Fruit fly (Drosophila melanogaster) whole organism, embryonic: Measurements from ENCODE around the gene Lst8.

Experiments
- Atf-2 ChIP-seq: fragments of 200-800 bp; sonication (Bioruptor generic); optimal IDR thresholded peaks from 2 replicates; lab custom pipeline; 2016; ENCODE audit warnings: missing biosample characterization, missing genetic modification characterization
- BtbVII ChIP-seq: fragments of 200-800 bp; sonication (Bioruptor generic); optimal IDR thresholded peaks from 3 replicates; lab custom pipeline; 2017; ENCODE audit warnings: missing biosample characterization, mild to moderate bottlenecking, missing genetic modification characterization
- CG10979 ChIP-seq: fragments of 200-800 bp; sonication (Bioruptor generic); optimal IDR thresholded peaks from 2 replicates; lab custom pipeline; 2018; ENCODE audit warnings: missing biosample characterization, mild to moderate bottlenecking, missing genetic modification characterization, moderate library complexity
- CG11247 ChIP-seq: fragments of 200-800 bp; sonication (Bioruptor generic); IDR thresholded peaks from 2 replicates; pipeline ENCODE4 v1.3.6; 2022; ENCODE audit warnings: missing biosample characterization, missing genetic modification characterization
- CG11456 ChIP-seq: fragments of 200-800 bp; sonication (Bioruptor generic); IDR thresholded peaks from 3 replicates; pipeline ENCODE4 v1.3.6; 2022; ENCODE audit warnings: missing biosample characterization, missing genetic modification characterization
- CG13624 ChIP-seq: fragments of 200-800 bp; sonication (Bioruptor generic); optimal IDR thresholded peaks from 2 replicates; lab custom pipeline; 2016; ENCODE audit warnings: missing biosample characterization, missing genetic modification characterization
- CG15073 ChIP-seq: fragments of 200-800 bp; sonication (Bioruptor generic); optimal IDR thresholded peaks from 2 replicates; lab custom pipeline; 2016; ENCODE audit warnings: missing biosample characterization, missing genetic modification characterization
- CG17912 ChIP-seq: fragments of 200-800 bp; sonication (Bioruptor generic); optimal IDR thresholded peaks from 2 replicates; lab custom pipeline; 2018; ENCODE audit warnings: missing biosample characterization, mild to moderate bottlenecking, missing genetic modification characterization
- CG18599 ChIP-seq: fragments of 200-800 bp; sonication (Bioruptor generic); optimal IDR thresholded peaks from 3 replicates; lab custom pipeline; 2017; ENCODE audit warnings: missing biosample characterization, missing genetic modification characterization, mild to moderate bottlenecking, moderate library complexity, missing genetic modification reagents
- CG18619 ChIP-seq: fragments of 200-800 bp; sonication (Bioruptor generic); optimal IDR thresholded peaks from 3 replicates; lab custom pipeline; 2017; ENCODE audit warnings: missing biosample characterization, mild to moderate bottlenecking, missing genetic modification characterization
- CG31441 ChIP-seq: fragments of 200-800 bp; sonication (Bioruptor generic); IDR thresholded peaks from 2 replicates; pipeline ENCODE4 v1.3.6; 2022; ENCODE audit warnings: missing biosample characterization, missing genetic modification characterization
- CG3995 ChIP-seq: fragments of 200-800 bp; sonication (Bioruptor generic); optimal IDR thresholded peaks from 3 replicates; lab custom pipeline; 2016; ENCODE audit warnings: missing biosample characterization, missing genetic modification characterization
- CG42726 ChIP-seq: fragments of 200-800 bp; sonication (Bioruptor generic); IDR thresholded peaks from 2 replicates; pipeline ENCODE4 v1.3.6; 2022; ENCODE audit warnings: missing biosample characterization, missing genetic modification characterization; ENCODE audit not compliant: partially characterized antibody
- CG4360 ChIP-seq: fragments of 200-800 bp; sonication (Bioruptor generic); IDR thresholded peaks from 2 replicates; pipeline ENCODE4 v1.3.6; 2022; ENCODE audit warnings: missing biosample characterization, missing genetic modification characterization
- CG4820 ChIP-seq: fragments of 200-800 bp; sonication (Bioruptor generic); optimal IDR thresholded peaks from 3 replicates; lab custom pipeline; 2016; ENCODE audit warnings: missing biosample characterization, missing genetic modification characterization
- CG4854 ChIP-seq: fragments of 200-800 bp; sonication (Bioruptor generic); optimal IDR thresholded peaks from 2 replicates; lab custom pipeline; 2016; ENCODE audit warnings: missing biosample characterization, missing genetic modification characterization, inconsistent platforms
- CG5180 ChIP-seq: fragments of 200-800 bp; sonication (Bioruptor generic); optimal IDR thresholded peaks from 3 replicates; lab custom pipeline; 2017; ENCODE audit warnings: missing biosample characterization, missing genetic modification characterization, mild to moderate bottlenecking, moderate library complexity, missing genetic modification reagents
- CG5245 ChIP-seq: fragments of 200-800 bp; sonication (Bioruptor generic); optimal IDR thresholded peaks from 3 replicates; lab custom pipeline; 2016; ENCODE audit warnings: missing biosample characterization, missing genetic modification characterization
- CG6272 ChIP-seq: fragments of 200-800 bp; sonication (Bioruptor generic); IDR thresholded peaks from 2 replicates; pipeline ENCODE4 v1.3.6; 2022; ENCODE audit warnings: missing biosample characterization, missing genetic modification characterization
- CG8089 ChIP-seq: fragments of 200-800 bp; sonication (Bioruptor generic); optimal IDR thresholded peaks from 3 replicates; lab custom pipeline; 2016; ENCODE audit warnings: missing biosample characterization, missing genetic modification characterization
- CG8359 ChIP-seq: fragments of 200-800 bp; sonication (Bioruptor generic); optimal IDR thresholded peaks from 2 replicates; lab custom pipeline; 2017; ENCODE audit warnings: missing biosample characterization, mild to moderate bottlenecking, missing genetic modification characterization, borderline replicate concordance
- CG8388 ChIP-seq: fragments of 200-800 bp; sonication (Bioruptor generic); optimal IDR thresholded peaks from 2 replicates; lab custom pipeline; 2019; ENCODE audit warnings: missing biosample characterization, mild to moderate bottlenecking, missing genetic modification characterization, moderate library complexity
- CG9932 ChIP-seq: fragments of 200-800 bp; sonication (Bioruptor generic); IDR thresholded peaks from 2 replicates; pipeline ENCODE4 v1.3.6; 2022; ENCODE audit warnings: missing biosample characterization, missing genetic modification characterization
- CHES-1-like ChIP-seq: fragments of 200-800 bp; sonication (Bioruptor generic); optimal IDR thresholded peaks from 2 replicates; lab custom pipeline; 2016; ENCODE audit warnings: missing biosample characterization, missing genetic modification characterization
- CTCF ChIP-seq: fragments of 200-800 bp; sonication (Bioruptor generic); optimal IDR thresholded peaks from 2 replicates; lab custom pipeline; 2017; ENCODE audit warnings: missing biosample characterization, mild to moderate bottlenecking, missing genetic modification characterization, moderate library complexity
- CoRest ChIP-seq: fragments of 200-800 bp; sonication (Bioruptor generic); optimal IDR thresholded peaks from 3 replicates; lab custom pipeline; 2018; ENCODE audit warnings: missing biosample characterization, mild to moderate bottlenecking, missing genetic modification characterization, moderate library complexity
- Dip2 ChIP-seq: fragments of 200-800 bp; sonication (Bioruptor generic); IDR thresholded peaks from 2 replicates; pipeline ENCODE4 v1.3.6; 2022; ENCODE audit warnings: missing biosample characterization, missing genetic modification characterization
- Fer1 ChIP-seq: fragments of 200-800 bp; sonication (Bioruptor generic); optimal IDR thresholded peaks from 2 replicates; lab custom pipeline; 2017; ENCODE audit warnings: missing biosample characterization, mild to moderate bottlenecking, missing genetic modification characterization
- Hsf ChIP-seq: fragments of 200-800 bp; sonication (Bioruptor generic); optimal IDR thresholded peaks from 3 replicates; lab custom pipeline; 2016; ENCODE audit warnings: missing biosample characterization, missing genetic modification characterization
- Max ChIP-seq: fragments of 200-800 bp; sonication (Bioruptor generic); optimal IDR thresholded peaks from 2 replicates; lab custom pipeline; 2016; ENCODE audit warnings: missing biosample characterization, mild to moderate bottlenecking, missing genetic modification characterization
- Nf-YA ChIP-seq: fragments of 200-800 bp; sonication (Bioruptor generic); IDR thresholded peaks from 2 replicates; pipeline ENCODE4 v1.3.6; 2022; ENCODE audit warnings: missing biosample characterization, missing genetic modification characterization
- Opbp ChIP-seq: fragments of 200-800 bp; sonication (Bioruptor generic); IDR thresholded peaks from 3 replicates; pipeline ENCODE4 v1.3.6; 2022; ENCODE audit warnings: missing biosample characterization, missing genetic modification characterization; ENCODE audit not compliant: partially characterized antibody
- ap ChIP-seq: fragments of 200-800 bp; sonication (Bioruptor generic); IDR thresholded peaks from 2 replicates; pipeline ENCODE4 v1.3.6; 2022; ENCODE audit warnings: missing biosample characterization, missing genetic modification characterization
- ash1 ChIP-seq: fragments of 200-800 bp; sonication (Bioruptor generic); optimal IDR thresholded peaks from 2 replicates; lab custom pipeline; 2018; ENCODE audit warnings: missing biosample characterization, mild to moderate bottlenecking, missing genetic modification characterization
- bbx ChIP-seq: fragments of 200-800 bp; sonication (Bioruptor generic); IDR thresholded peaks from 2 replicates; pipeline ENCODE4 v1.3.6; 2022; ENCODE audit warnings: missing biosample characterization, missing genetic modification characterization; ENCODE audit not compliant: partially characterized antibody
- dm ChIP-seq: fragments of 200-800 bp; sonication (Bioruptor generic); optimal IDR thresholded peaks from 3 replicates; lab custom pipeline; 2016; ENCODE audit warnings: missing biosample characterization, missing genetic modification characterization
- dysf ChIP-seq: fragments of 200-800 bp; sonication (Bioruptor generic); IDR thresholded peaks from 3 replicates; pipeline ENCODE4 v1.3.6; 2022; ENCODE audit warnings: missing biosample characterization, missing genetic modification characterization
- gce ChIP-seq: fragments of 200-800 bp; sonication (Bioruptor generic); IDR thresholded peaks from 3 replicates; pipeline ENCODE4 v1.3.6; 2022; ENCODE audit warnings: missing biosample characterization, missing genetic modification characterization
- gsb ChIP-seq: fragments of 200-800 bp; sonication (Bioruptor generic); IDR thresholded peaks from 2 replicates; pipeline ENCODE4 v1.3.6; 2022; ENCODE audit warnings: missing biosample characterization, missing genetic modification characterization
- gt ChIP-seq: fragments of 200-800 bp; sonication (Bioruptor generic); IDR thresholded peaks from 2 replicates; pipeline ENCODE4 v1.3.6; 2022; ENCODE audit warnings: missing biosample characterization, missing genetic modification characterization
- kni ChIP-seq: fragments of 200-800 bp; sonication (Bioruptor generic); optimal IDR thresholded peaks from 3 replicates; lab custom pipeline; 2017; ENCODE audit warnings: mild to moderate bottlenecking, missing biosample characterization, missing genetic modification reagents, missing genetic modification characterization
- knrl ChIP-seq: fragments of 200-800 bp; sonication (Bioruptor generic); IDR thresholded peaks from 3 replicates; pipeline ENCODE4 v1.3.6; 2022; ENCODE audit warnings: missing biosample characterization, missing genetic modification characterization; ENCODE audit not compliant: partially characterized antibody
- lab ChIP-seq: fragments of 200-800 bp; sonication (Bioruptor generic); optimal IDR thresholded peaks from 3 replicates; lab custom pipeline; 2017; ENCODE audit warnings: missing biosample characterization, missing genetic modification characterization, mild to moderate bottlenecking, moderate library complexity, missing genetic modification reagents
- oc ChIP-seq: fragments of 200-800 bp; sonication (Bioruptor generic); optimal IDR thresholded peaks from 2 replicates; lab custom pipeline; 2018; ENCODE audit warnings: missing biosample characterization, mild to moderate bottlenecking, missing genetic modification characterization, moderate library complexity
- org-1 ChIP-seq: fragments of 200-800 bp; sonication (Bioruptor generic); optimal IDR thresholded peaks from 2 replicates; lab custom pipeline; 2017; ENCODE audit warnings: missing biosample characterization, missing genetic modification characterization
- ro ChIP-seq: fragments of 200-800 bp; sonication (Bioruptor generic); IDR thresholded peaks from 2 replicates; pipeline ENCODE4 v1.3.6; 2022; ENCODE audit warnings: missing biosample characterization, missing genetic modification characterization
- scrt ChIP-seq: fragments of 200-800 bp; sonication (Bioruptor generic); optimal IDR thresholded peaks from 2 replicates; lab custom pipeline; 2018; ENCODE audit warnings: missing biosample characterization, mild to moderate bottlenecking, missing genetic modification characterization, moderate library complexity
- sens ChIP-seq: fragments of 200-800 bp; sonication (Bioruptor generic); peaks from one replicate; lab custom pipeline; 2016; ENCODE audit warnings: missing biosample characterization, missing genetic modification characterization
- sens-2 ChIP-seq: fragments of 200-800 bp; sonication (Bioruptor generic); IDR thresholded peaks from 2 replicates; pipeline ENCODE4 v1.3.6; 2022; ENCODE audit warnings: missing biosample characterization, missing genetic modification characterization
- wor ChIP-seq: fragments of 200-800 bp; sonication (Bioruptor generic); IDR thresholded peaks from 2 replicates; pipeline ENCODE4 v1.3.6; 2022; ENCODE audit warnings: missing biosample characterization, missing genetic modification characterization
- yki ChIP-seq: fragments of >200 bp; optimal IDR thresholded peaks from 3 replicates; lab custom pipeline; 2018

Gene Lst8

DNA sequence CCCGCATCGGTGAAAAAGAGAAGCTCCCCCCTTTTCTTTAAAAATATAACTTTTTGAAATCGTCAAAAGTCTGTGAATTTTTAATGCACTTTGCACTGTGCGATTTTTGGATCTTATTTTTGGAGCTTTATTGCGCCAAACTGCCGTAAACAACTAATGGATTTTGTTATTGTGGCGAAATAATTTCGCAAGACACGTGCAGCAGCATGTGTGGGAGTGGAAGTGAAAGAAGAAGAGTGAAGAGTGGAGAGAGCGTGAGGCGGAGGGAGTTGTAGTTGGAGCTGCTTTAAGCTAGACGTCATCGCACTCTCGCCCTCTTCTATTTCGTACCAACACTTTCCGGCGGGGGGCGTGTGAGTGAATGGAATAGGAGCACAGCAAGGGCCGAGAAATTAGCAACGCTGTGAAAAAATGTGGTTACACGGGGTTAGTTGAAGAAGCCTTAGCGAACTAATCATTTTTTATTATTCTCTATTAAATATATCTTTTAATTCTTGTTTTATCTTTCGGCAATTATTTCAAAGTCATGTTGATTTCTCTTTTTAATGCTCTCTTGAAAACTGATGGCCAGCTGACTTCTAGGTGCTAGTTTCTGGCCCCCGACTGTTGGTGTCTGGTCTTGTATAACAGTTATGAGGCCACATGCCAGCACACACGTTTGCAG, 22.2 kb downstream of the Lst8 start:
- TF ChIP-seq CG4820 (GFP tag; lab: Kevin White, UChicago) (peak; percentile 77), CG15073 (GFP tag; lab: Kevin White, UChicago) (peak; percentile 19), CG18619 (GFP tag; lab: Kevin White, UChicago) (peak; percentile 95), Nf-YA (GFP tag; lab: Robert Waterston, UW) (peak; percentile 81), knrl (no peak), CG11247 (GFP tag; lab: Robert Waterston, UW) (peak; percentile 89), org-1 (GFP tag; lab: Kevin White, UChicago) (peak; percentile 94), CG17912 (GFP tag; lab: Kevin White, UChicago) (peak; percentile 80), gsb (GFP tag; lab: Robert Waterston, UW) (peak; percentile 78), CG13624 (GFP tag; lab: Kevin White, UChicago) (peak; percentile 45), BtbVII (GFP tag; lab: Kevin White, UChicago) (peak; percentile 95), CG42726 (GFP tag; lab: Robert Waterston, UW) (no peak), sens-2 (GFP tag; lab: Robert Waterston, UW) (peak; percentile 75), dysf (peak; percentile 97), CoRest (tag; lab: Kevin White, UChicago) (peak; percentile 96), CTCF (GFP tag; lab: Kevin White, UChicago) (peak; percentile 80), wor (GFP tag; lab: Robert Waterston, UW) (peak; percentile 91), CG6272 (GFP tag; lab: Robert Waterston, UW) (peak; percentile 82), ap (GFP tag; lab: Robert Waterston, UW) (peak; percentile 91), kni (GFP tag; lab: Kevin White, UChicago) (peak; percentile 93), Atf-2 (GFP tag; lab: Kevin White, UChicago) (no peak), gt (GFP tag; lab: Robert Waterston, UW) (peak; percentile 66), scrt (GFP tag; lab: Kevin White, UChicago) (peak; percentile 91), CG4854 (peak; percentile 76), CG4360 (GFP tag; lab: Robert Waterston, UW) (peak; percentile 60), CG31441 (GFP tag; lab: Robert Waterston, UW) (peak; percentile 93), CG9932 (GFP tag; lab: Robert Waterston, UW) (peak; percentile 92), Dip2 (GFP tag; lab: Robert Waterston, UW) (peak; percentile 44; the same call in 1 of the 2 replicates), CG3995 (GFP tag; lab: Kevin White, UChicago) (peak; percentile 60), CG11456 (GFP tag; lab: Robert Waterston, UW) (peak; percentile 90), oc (tag; lab: Kevin White, UChicago) (peak; percentile 91), bbx (GFP tag; lab: Robert Waterston, UW) (no peak), CG5245 (GFP tag; lab: Kevin White, UChicago) (peak; percentile 72), yki (lab: Kevin White, UChicago) (no peak), CG18599 (peak; percentile 98), Max (GFP tag; lab: Kevin White, UChicago) (peak; percentile 82), CG8089 (no peak), CG8388 (GFP tag; lab: Kevin White, UChicago) (peak; percentile 92), Fer1 (GFP tag; lab: Kevin White, UChicago) (peak; percentile 97), Opbp (no peak), ro (peak; percentile 86), sens (GFP tag; lab: Kevin White, UChicago) (peak; percentile 93), ash1 (GFP tag; lab: Kevin White, UChicago) (peak; percentile 21), gce (GFP tag; lab: Robert Waterston, UW) (peak; percentile 93), CG5180 (peak; percentile 89), CG8359 (GFP tag; lab: Kevin White, UChicago) (peak; percentile 74), CG10979 (tag; lab: Kevin White, UChicago) (peak; percentile 93), CHES-1-like (GFP tag; lab: Kevin White, UChicago) (peak; percentile 36), Hsf (GFP tag; lab: Kevin White, UChicago) (peak; percentile 86), dm (GFP tag; lab: Kevin White, UChicago) (peak; percentile 43), lab (peak; percentile 98)
